Worm (Caenorhabditis elegans) whole organism, L3 larva: ENCODE results near the gene shk-1.

ENCODE experiments used
- R02D3.7 ChIP-seq: fragments of 150-350 bp; optimal IDR thresholded peaks from 2 replicates; lab custom pipeline; 2014; ENCODE audit warnings: missing biosample characterization, missing genetic modification characterization
- aly-2 ChIP-seq: fragments of 150-350 bp; optimal IDR thresholded peaks from 2 replicates; lab custom pipeline; 2014; ENCODE audit warnings: missing biosample characterization, missing genetic modification characterization
- ama-1 ChIP-seq: fragments of 150-350 bp; optimal IDR thresholded peaks from 2 replicates; lab custom pipeline; 2018
- ceh-16 ChIP-seq: sonication (generic microtip); optimal IDR thresholded peaks from 2 replicates; lab custom pipeline; 2017; ENCODE audit warnings: missing biosample characterization, missing genetic modification characterization
- ceh-28 ChIP-seq: fragments of 150-350 bp; optimal IDR thresholded peaks from 2 replicates; lab custom pipeline; 2014; ENCODE audit warnings: missing biosample characterization, missing genetic modification reagents, missing genetic modification characterization
- daf-12 ChIP-seq: fragments of 150-350 bp; optimal IDR thresholded peaks from 2 replicates; lab custom pipeline; 2014; ENCODE audit warnings: missing biosample characterization, missing genetic modification reagents, missing genetic modification characterization
- egl-27 ChIP-seq: sonication (generic microtip); optimal IDR thresholded peaks from 4 replicates; lab custom pipeline; 2017; ENCODE audit warnings: missing biosample characterization, missing genetic modification reagents, missing genetic modification characterization
- egl-5 ChIP-seq: fragments of 150-350 bp; optimal IDR thresholded peaks from 2 replicates; lab custom pipeline; 2017; ENCODE audit warnings: missing biosample characterization, missing genetic modification reagents, missing genetic modification characterization, inconsistent platforms
- elt-2 ChIP-seq: sonication (generic microtip); optimal IDR thresholded peaks from 2 replicates; lab custom pipeline; 2016; ENCODE audit warnings: missing genetic modification reagents, mild to moderate bottlenecking, missing genetic modification characterization, missing compliant biosample characterization
- elt-3 ChIP-seq, 3 experiments: fragments of 150-350 bp in 1 of 3; sonication (generic microtip) in 2 of 3; optimal IDR thresholded peaks; 2 replicates in 2 of 3; 4 replicates in 1 of 3; lab custom pipeline; 2014 to 2017; ENCODE audit warnings: missing biosample characterization in 3 of 3, missing genetic modification characterization in 3 of 3
- fkh-10 ChIP-seq: sonication (generic microtip); optimal IDR thresholded peaks from 2 replicates; lab custom pipeline; 2017; ENCODE audit warnings: missing biosample characterization, missing genetic modification reagents, missing genetic modification characterization
- fkh-2 ChIP-seq: fragments of 150-350 bp; optimal IDR thresholded peaks from 2 replicates; lab custom pipeline; 2014; ENCODE audit warnings: missing biosample characterization, missing genetic modification reagents, missing genetic modification characterization
- fos-1 ChIP-seq: fragments of 150-350 bp; optimal IDR thresholded peaks from 2 replicates; lab custom pipeline; 2014; ENCODE audit warnings: missing biosample characterization, missing genetic modification characterization
- hmg-11 ChIP-seq: sonication (generic microtip); optimal IDR thresholded peaks from 2 replicates; lab custom pipeline; 2016; ENCODE audit warnings: missing genetic modification characterization, missing compliant biosample characterization
- lin-15B ChIP-seq: fragments of 150-350 bp; optimal IDR thresholded peaks from 2 replicates; lab custom pipeline; 2014; ENCODE audit warnings: missing biosample characterization, missing genetic modification characterization
- lin-39 ChIP-seq: fragments of 150-350 bp; optimal IDR thresholded peaks from 2 replicates; lab custom pipeline; 2018; ENCODE audit warnings: missing biosample characterization, missing genetic modification reagents, missing genetic modification characterization
- mml-1 ChIP-seq: fragments of 150-350 bp; sonication (generic microtip); optimal IDR thresholded peaks from 3 replicates; lab custom pipeline; 2014; ENCODE audit warnings: missing biosample characterization, missing genetic modification characterization
- nfya-1 ChIP-seq: sonication (generic microtip); optimal IDR thresholded peaks from 2 replicates; lab custom pipeline; 2017; ENCODE audit warnings: missing genetic modification characterization, mild to moderate bottlenecking, missing compliant biosample characterization, antibody characterized with exemption, moderate library complexity; ENCODE audit not compliant: insufficient read depth
- nhr-11 ChIP-seq: fragments of 150-350 bp; optimal IDR thresholded peaks from 2 replicates; lab custom pipeline; 2014; ENCODE audit warnings: missing biosample characterization, missing genetic modification characterization
- nhr-12 ChIP-seq: fragments of 150-350 bp; optimal IDR thresholded peaks from 2 replicates; lab custom pipeline; 2014; ENCODE audit warnings: missing biosample characterization, missing genetic modification characterization
- nhr-23 ChIP-seq: fragments of 150-350 bp; optimal IDR thresholded peaks from 2 replicates; lab custom pipeline; 2014; ENCODE audit warnings: missing biosample characterization, missing genetic modification reagents, missing genetic modification characterization
- nhr-28 ChIP-seq: fragments of 150-350 bp; optimal IDR thresholded peaks from 2 replicates; lab custom pipeline; 2014; ENCODE audit warnings: missing biosample characterization, missing genetic modification characterization
- nhr-43 ChIP-seq: sonication (generic microtip); optimal IDR thresholded peaks from 2 replicates; lab custom pipeline; 2016; ENCODE audit warnings: mild to moderate bottlenecking, missing genetic modification characterization, missing compliant biosample characterization; ENCODE audit not compliant: poor library complexity, severe bottlenecking
- nhr-67 ChIP-seq: fragments of 150-350 bp; optimal IDR thresholded peaks from 2 replicates; lab custom pipeline; 2014; ENCODE audit warnings: missing biosample characterization, missing genetic modification characterization
- sea-2 ChIP-seq: fragments of 150-350 bp; sonication (generic microtip); optimal IDR thresholded peaks from 4 replicates; lab custom pipeline; 2014; ENCODE audit warnings: missing biosample characterization, missing genetic modification reagents, missing genetic modification characterization
- snpc-4 ChIP-seq: fragments of 150-350 bp; optimal IDR thresholded peaks from 2 replicates; lab custom pipeline; 2014; ENCODE audit warnings: missing biosample characterization, missing genetic modification characterization
- tbx-2 ChIP-seq: sonication (generic microtip); optimal IDR thresholded peaks from 2 replicates; lab custom pipeline; 2016; ENCODE audit warnings: mild to moderate bottlenecking, missing genetic modification characterization, missing compliant biosample characterization
- unc-39 ChIP-seq: sonication (generic microtip); optimal IDR thresholded peaks from 4 replicates; lab custom pipeline; 2017; ENCODE audit warnings: missing biosample characterization, missing genetic modification characterization
- unc-62 ChIP-seq: fragments of 150-350 bp; sonication (generic microtip); optimal IDR thresholded peaks from 4 replicates; lab custom pipeline; 2014; ENCODE audit warnings: missing biosample characterization, missing genetic modification reagents, missing genetic modification characterization
- zag-1 ChIP-seq: fragments of 150-350 bp; optimal IDR thresholded peaks from 2 replicates; lab custom pipeline; 2014; ENCODE audit warnings: missing biosample characterization, missing genetic modification characterization
- ztf-11 ChIP-seq: fragments of 150-350 bp; optimal IDR thresholded peaks from 2 replicates; lab custom pipeline; 2014; ENCODE audit warnings: missing biosample characterization, missing genetic modification characterization
- ztf-4 ChIP-seq: fragments of 150-350 bp; optimal IDR thresholded peaks from 2 replicates; lab custom pipeline; 2014; ENCODE audit warnings: missing biosample characterization, missing genetic modification characterization

shk-1 gene

ce11 chrII:9746069-9746468 lies 12.0 kb upstream of the shk-1 start, which contains the start of the genes Y53C12B.1 and nos-3 (continued):
- no peak for TF ChIP-seq sea-2

- TF ChIP-seq nhr-43 (tag; lab: Kevin White, UChicago) (peak; percentile 81), zag-1 (no peak), hmg-11 (no peak), nhr-23 (tag; lab: Kevin White, UChicago) (peak; percentile 71), egl-5 (no peak)
Measured at ce11 chrII:9752278-9752677, 5.8 kb upstream of the shk-1 start.

- TF ChIP-seq snpc-4 (tag; lab: Kevin White, UChicago) (no peak), mml-1 (tag; lab: Kevin White, UChicago) (no peak), egl-27 (tag; lab: Kevin White, UChicago) (no peak), ztf-11 (no peak), unc-39 (tag; lab: Kevin White, UChicago) (no peak), ztf-4 (tag; lab: Kevin White, UChicago) (no peak), R02D3.7 (tag; lab: Kevin White, UChicago) (no peak), tbx-2 (no peak), ceh-16 (no peak), nhr-12 (no peak), ceh-28 (no peak), lin-15B (tag; lab: Kevin White, UChicago) (no peak), zag-1 (no peak), ama-1 (lab: Kevin White, UChicago) (no peak), lin-39 (no peak)
Measured at ce11 chrII:9753056-9753455, 5.0 kb upstream of the shk-1 start, which contains the start of gene Y53C12B.7. TSS of gene Y53C12B.7 (minus strand) at chrII:9753218.

- no peak for TF ChIP-seq nfya-1 (tag; lab: Kevin White, UChicago)
- no peak for TF ChIP-seq zag-1
- TF ChIP-seq ztf-11 = no peak
- TF ChIP-seq tbx-2 = no peak
- TF ChIP-seq fkh-2 = no peak
- no peak for TF ChIP-seq elt-3 (tag; optimal IDR thresholded peaks at IDR 0.05; lab: Kevin White, UChicago)
- no peak for TF ChIP-seq unc-62 (GFP tag; lab: Kevin White, UChicago)
- no peak for TF ChIP-seq elt-2 (tag; lab: Kevin White, UChicago)
- TF ChIP-seq unc-39 (tag; lab: Kevin White, UChicago) = no peak
- TF ChIP-seq nhr-43 (tag; lab: Kevin White, UChicago) = no peak
- TF ChIP-seq ztf-4 (tag; lab: Kevin White, UChicago) = no peak
- TF ChIP-seq mml-1 (tag; lab: Kevin White, UChicago) = no peak
- TF ChIP-seq sea-2 = no peak
- TF ChIP-seq nhr-67 (tag; lab: Kevin White, UChicago) = no peak
- no peak for TF ChIP-seq nhr-28 (tag; lab: Kevin White, UChicago)
- TF ChIP-seq aly-2 (tag; lab: Kevin White, UChicago) = no peak
- TF ChIP-seq egl-5 = no peak
- TF ChIP-seq, all 47 proteins: peak for 0
Measured at ce11 chrII:9753730-9754129, 4.3 kb upstream of the shk-1 start, which contains the start of gene ZK1321.1. TSS of gene ZK1321.1 (plus strand) at chrII:9754030.

- TF ChIP-seq nfya-1 (tag; lab: Kevin White, UChicago) (no peak), fkh-10 (GFP tag; lab: Kevin White, UChicago) (peak; percentile 45), zag-1 (no peak), R02D3.7 (tag; lab: Kevin White, UChicago) (no peak), ceh-28 (no peak), fos-1 (no peak), daf-12 (no peak)
Measured at ce11 chrII:9755425-9755824, 2.6 kb upstream of the shk-1 start.

ce11 chrII:9759382-9759781 lies 1.4 kb downstream of the shk-1 start:
- TF ChIP-seq ztf-11 (no peak), ceh-28 (no peak), nhr-11 (tag; lab: Kevin White, UChicago) (peak; percentile 60), nfya-1 (tag; lab: Kevin White, UChicago) (peak; percentile 26)
